Worm (Caenorhabditis elegans): ENCODE data around the gene Y69A2AR.47.

Gene Y69A2AR.47

DNA sequence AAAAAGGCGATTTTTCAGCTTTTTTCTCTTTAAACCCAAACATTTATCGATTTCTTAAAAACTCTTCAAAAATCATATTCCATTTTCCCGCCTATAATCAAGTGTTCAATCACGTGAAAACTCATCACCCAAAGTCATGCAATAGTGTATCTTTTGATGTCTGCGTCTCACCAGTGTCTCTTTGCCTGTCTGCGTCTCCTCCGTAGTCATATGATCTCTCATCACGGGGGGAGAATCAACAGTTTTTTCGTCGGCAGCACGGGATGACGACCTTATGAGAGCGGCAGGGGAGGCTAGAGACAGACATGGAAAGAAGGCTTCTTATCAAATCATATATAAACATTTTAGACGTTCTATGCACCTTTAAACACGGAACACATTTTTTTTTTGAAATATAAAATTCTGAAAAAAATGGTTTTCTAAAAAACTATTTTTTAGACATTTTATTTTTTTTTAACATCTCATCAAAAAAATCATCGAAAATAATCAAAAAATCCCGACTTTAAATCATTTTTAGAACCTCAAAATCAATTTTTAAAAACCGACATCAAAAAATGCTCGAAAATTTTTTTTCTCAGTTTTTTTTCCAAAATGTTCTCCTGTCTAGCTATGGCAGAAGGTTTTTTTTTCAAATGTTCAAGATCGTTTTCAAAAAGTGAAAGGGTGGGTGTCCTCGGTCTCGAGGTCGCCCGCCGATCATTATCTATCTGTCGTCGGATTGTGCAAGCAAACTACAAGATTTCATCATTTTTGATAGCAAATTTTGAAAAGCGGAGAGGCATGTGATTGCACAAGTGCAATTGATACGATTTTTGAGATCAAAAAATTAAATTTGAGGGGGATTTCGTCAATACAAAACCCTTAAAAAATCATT lies 4.7 kb downstream of the Y69A2AR.47 start:
- TF ChIP-seq zag-1 (tag; optimal IDR thresholded peaks at IDR 0.05) (no peak), grh-1 (GFP tag; IDR thresholded peaks at IDR 0.05) (peak; percentile 98), snpc-4 (tag; optimal IDR thresholded peaks at IDR 0.05) (peak; percentile 89), nhr-237 (tag; optimal IDR thresholded peaks at IDR 0.05) (peak; percentile 90), swsn-7 (tag; optimal IDR thresholded peaks at IDR 0.05) (peak; percentile 99), ceh-63 (GFP tag; optimal IDR thresholded peaks at IDR 0.05) (no peak), nhr-85 (tag) (peak; percentile 100), blmp-1 (tag; optimal IDR thresholded peaks at IDR 0.05) (peak; percentile 90), lin-15B (tag; optimal IDR thresholded peaks at IDR 0.05) (peak; percentile 53), fkh-4 (tag; optimal IDR thresholded peaks at IDR 0.05; ENCODE audit: borderline replicate concordance) (peak; percentile 64), efl-3 (GFP tag; optimal IDR thresholded peaks at IDR 0.05) (peak; percentile 75), egl-27 (tag; optimal IDR thresholded peaks at IDR 0.05) (peak in 1 of 2 experiments; percentile 71), tbx-2 (tag; optimal IDR thresholded peaks at IDR 0.05) (peak; percentile 98), nhr-12 (tag; optimal IDR thresholded peaks at IDR 0.05) (peak; percentile 34), lin-13 (GFP tag; optimal IDR thresholded peaks at IDR 0.05) (peak; percentile 99), ceh-90 (tag; optimal IDR thresholded peaks at IDR 0.05) (no peak), rnt-1 (tag; optimal IDR thresholded peaks at IDR 0.05) (peak; percentile 97), unc-130 (tag; optimal IDR thresholded peaks at IDR 0.05) (peak; percentile 99), ets-5 (GFP tag; IDR thresholded peaks at IDR 0.05) (no peak), ceh-82 (tag; optimal IDR thresholded peaks at IDR 0.05) (peak; percentile 90 to 93 (median 90)), zip-4 (GFP tag; optimal IDR thresholded peaks at IDR 0.05) (peak; percentile 87), nhr-20 (tag; optimal IDR thresholded peaks at IDR 0.05) (peak; percentile 100), nhr-77 (tag; optimal IDR thresholded peaks at IDR 0.05) (peak; percentile 93), mep-1 (tag; optimal IDR thresholded peaks at IDR 0.05) (peak; percentile 99), unc-30 (tag; optimal IDR thresholded peaks at IDR 0.05) (no peak), fos-1 (tag; optimal IDR thresholded peaks at IDR 0.05) (peak; percentile 93), alr-1 (tag; optimal IDR thresholded peaks at IDR 0.05; ENCODE audit: borderline replicate concordance) (no peak), Y116A8C.19 (tag; optimal IDR thresholded peaks at IDR 0.05; ENCODE audit: borderline replicate concordance) (no peak), efl-1 (optimal IDR thresholded peaks at IDR 0.05) (peak; percentile 92 to 96), efl-1 (GFP tag; optimal IDR thresholded peaks at IDR 0.05 in 1 of 2) (peak; percentile 87 to 99), unc-98 (GFP tag; IDR thresholded peaks at IDR 0.05) (peak; percentile 75), sptf-1 (tag; optimal IDR thresholded peaks at IDR 0.05) (no peak), jun-1 (tag; optimal IDR thresholded peaks at IDR 0.05) (peak; percentile 97), elt-2 (tag; optimal IDR thresholded peaks at IDR 0.05) (peak; percentile 99), mef-2 (tag; optimal IDR thresholded peaks at IDR 0.05) (peak; percentile 84), nhr-28 (tag; optimal IDR thresholded peaks at IDR 0.05) (peak; percentile 75), hlh-4 (tag; optimal IDR thresholded peaks at IDR 0.05) (no peak), xbp-1 (tag; optimal IDR thresholded peaks at IDR 0.05) (peak; percentile 97), C04F5.9 (tag; optimal IDR thresholded peaks at IDR 0.05) (peak; percentile 92), tlp-1 (tag; optimal IDR thresholded peaks at IDR 0.05) (no peak), aly-2 (tag; optimal IDR thresholded peaks at IDR 0.05) (peak; percentile 84), aha-1 (tag; optimal IDR thresholded peaks at IDR 0.05) (peak; percentile 70), ceh-8 (GFP tag; optimal IDR thresholded peaks at IDR 0.05) (peak; percentile 97), dpl-1 (GFP tag; optimal IDR thresholded peaks at IDR 0.05) (peak; percentile 89 to 91 (median 90)), dsc-1 (tag; optimal IDR thresholded peaks at IDR 0.05) (peak; percentile 96), nhr-19 (GFP tag; conservative IDR thresholded peaks at IDR 0.05) (peak; percentile 99), mdl-1 (tag; optimal IDR thresholded peaks at IDR 0.05) (peak; percentile 39 to 100), sox-4 (tag; optimal IDR thresholded peaks at IDR 0.05) (peak; percentile 98), unc-86 (tag; optimal IDR thresholded peaks at IDR 0.05) (peak; percentile 92), nhr-71 (tag; optimal IDR thresholded peaks at IDR 0.05) (peak; percentile 100), lsy-2 (tag; optimal IDR thresholded peaks at IDR 0.05) (peak; percentile 95 to 96), hpl-2 (GFP tag; optimal IDR thresholded peaks at IDR 0.05) (peak; percentile 95)

Data from whole organism, L1 larva.